Fruit fly (Drosophila melanogaster): ENCODE measurements around the gene CG17187.

- TF ChIP-seq insv (optimal IDR thresholded peaks at IDR 0.05) = no peak
- TF ChIP-seq ttk (optimal IDR thresholded peaks at IDR 0.05) = no peak
- no peak for TF ChIP-seq psq (optimal IDR thresholded peaks at IDR 0.05)
- TF ChIP-seq h (optimal IDR thresholded peaks at IDR 0.05) = no peak
- no peak for TF ChIP-seq Sin3A (optimal IDR thresholded peaks at IDR 0.05)
These were observed 5.2 kb downstream of the CG17187 start, which contains the start of gene CG17726 for dm6 chr3R:11226496-11226895.

Measured in Kc167 (cell line).